Fruit fly (Drosophila melanogaster) whole organism, prepupa: ENCODE measurements around the gene GstD5.

Experiments
- CG11294 ChIP-seq: fragments of 200-800 bp; sonication (Bioruptor generic); IDR thresholded peaks from 2 replicates; pipeline ENCODE4 v1.3.6; 2022; ENCODE audit warnings: missing biosample characterization, missing genetic modification characterization
- CG11762 ChIP-seq: fragments of 200-800 bp; sonication (Bioruptor generic); optimal IDR thresholded peaks from 3 replicates; lab custom pipeline; 2016; ENCODE audit warnings: missing biosample characterization, missing genetic modification characterization; ENCODE audit not compliant: insufficient read depth
- CG11902 ChIP-seq: fragments of 200-800 bp; sonication (Bioruptor generic); optimal IDR thresholded peaks from 3 replicates; lab custom pipeline; 2016; ENCODE audit warnings: missing biosample characterization, missing genetic modification characterization
- CG15336 ChIP-seq: fragments of 200-800 bp; sonication (Bioruptor generic); IDR thresholded peaks from 2 replicates; pipeline ENCODE4 v1.3.6; 2022; ENCODE audit warnings: missing biosample characterization, missing genetic modification characterization
- CG3032 ChIP-seq: fragments of 200-800 bp; optimal IDR thresholded peaks from 2 replicates; lab custom pipeline; 2019; ENCODE audit warnings: missing biosample characterization, mild to moderate bottlenecking, missing genetic modification characterization, moderate library complexity
- CG34406 ChIP-seq: fragments of 200-800 bp; sonication (Bioruptor generic); optimal IDR thresholded peaks from 3 replicates; lab custom pipeline; 2016; ENCODE audit warnings: missing biosample characterization, missing genetic modification characterization
- CG3919 ChIP-seq: fragments of 200-800 bp; sonication (Bioruptor generic); optimal IDR thresholded peaks from 3 replicates; lab custom pipeline; 2016; ENCODE audit warnings: missing biosample characterization, missing genetic modification characterization
- CG4318 ChIP-seq: fragments of 200-800 bp; sonication (Bioruptor generic); optimal IDR thresholded peaks from 3 replicates; lab custom pipeline; 2017; ENCODE audit warnings: missing biosample characterization, mild to moderate bottlenecking, missing genetic modification characterization
- CG6163 ChIP-seq: fragments of 200-800 bp; sonication (Bioruptor generic); IDR thresholded peaks from 3 replicates; pipeline ENCODE4 v1.3.6; 2022; ENCODE audit warnings: missing biosample characterization, missing genetic modification characterization
- CG6276 ChIP-seq: fragments of 200-800 bp; sonication (Bioruptor generic); optimal IDR thresholded peaks from 2 replicates; lab custom pipeline; 2017; ENCODE audit warnings: missing biosample characterization, mild to moderate bottlenecking, missing genetic modification characterization
- CG6808 ChIP-seq: fragments of 200-800 bp; sonication (Bioruptor generic); optimal IDR thresholded peaks from 3 replicates; lab custom pipeline; 2017; ENCODE audit warnings: missing biosample characterization, missing genetic modification characterization, mild to moderate bottlenecking, moderate library complexity, missing genetic modification reagents
- CG8119 ChIP-seq: fragments of 200-800 bp; sonication (Bioruptor generic); IDR thresholded peaks from 3 replicates; pipeline ENCODE4 v1.3.6; 2022; ENCODE audit warnings: missing biosample characterization, missing genetic modification characterization
- CG8319 ChIP-seq: fragments of 200-800 bp; sonication (Bioruptor generic); optimal IDR thresholded peaks from 3 replicates; lab custom pipeline; 2016; ENCODE audit warnings: missing biosample characterization, missing genetic modification characterization
- CG9139 ChIP-seq: fragments of 200-800 bp; sonication (Bioruptor generic); optimal IDR thresholded peaks from 3 replicates; lab custom pipeline; 2017; ENCODE audit warnings: missing biosample characterization, mild to moderate bottlenecking, missing genetic modification characterization
- Eip78C ChIP-seq: fragments of 200-800 bp; sonication (Bioruptor generic); peaks from one replicate; lab custom pipeline; 2016; ENCODE audit warnings: missing biosample characterization, missing genetic modification characterization
- Eip93F ChIP-seq: fragments of 200-800 bp; sonication (Bioruptor generic); optimal IDR thresholded peaks from 2 replicates; lab custom pipeline; 2016; ENCODE audit warnings: missing biosample characterization, mild to moderate bottlenecking, missing genetic modification characterization
- Ets96B ChIP-seq: fragments of 200-800 bp; optimal IDR thresholded peaks from 2 replicates; lab custom pipeline; 2019; ENCODE audit warnings: missing biosample characterization, mild to moderate bottlenecking, missing genetic modification characterization, moderate library complexity
- Gug ChIP-seq: fragments of 200-800 bp; sonication (Bioruptor generic); IDR thresholded peaks from 2 replicates; pipeline ENCODE4 v1.3.6; 2022; ENCODE audit warnings: missing biosample characterization, missing genetic modification characterization
- Hr38 ChIP-seq: sonication (Bioruptor generic); optimal IDR thresholded peaks from 2 replicates; lab custom pipeline; 2016; ENCODE audit warnings: missing biosample characterization, missing genetic modification characterization
- Hr39 ChIP-seq: fragments of 200-800 bp; sonication (Bioruptor generic); optimal IDR thresholded peaks from 2 replicates; lab custom pipeline; 2016; ENCODE audit warnings: missing biosample characterization, missing genetic modification characterization
- Hr4 ChIP-seq: fragments of 200-800 bp; sonication (Bioruptor generic); optimal IDR thresholded peaks from 3 replicates; lab custom pipeline; 2016; ENCODE audit warnings: missing biosample characterization, missing genetic modification characterization
- Lpt ChIP-seq: fragments of 200-800 bp; sonication (Bioruptor generic); optimal IDR thresholded peaks from 3 replicates; lab custom pipeline; 2016; ENCODE audit warnings: missing biosample characterization, missing genetic modification characterization
- OdsH ChIP-seq: fragments of 200-800 bp; sonication (Bioruptor generic); optimal IDR thresholded peaks from 3 replicates; lab custom pipeline; 2016; ENCODE audit warnings: missing biosample characterization, missing genetic modification characterization
- Sox102F ChIP-seq: fragments of 200-800 bp; sonication (Bioruptor generic); optimal IDR thresholded peaks from 2 replicates; lab custom pipeline; 2016; ENCODE audit warnings: missing biosample characterization, mild to moderate bottlenecking, missing genetic modification characterization
- Sox14 ChIP-seq: fragments of 200-800 bp; sonication (Bioruptor generic); optimal IDR thresholded peaks from 3 replicates; lab custom pipeline; 2016; ENCODE audit warnings: missing biosample characterization, missing genetic modification characterization
- Sox15 ChIP-seq: fragments of 200-800 bp; sonication (Bioruptor generic); optimal IDR thresholded peaks from 3 replicates; lab custom pipeline; 2016; ENCODE audit warnings: missing biosample characterization, missing genetic modification characterization
- achi ChIP-seq: fragments of 200-800 bp; sonication (Bioruptor generic); optimal IDR thresholded peaks from 3 replicates; lab custom pipeline; 2016; ENCODE audit warnings: missing biosample characterization, missing genetic modification characterization
- acj6 ChIP-seq: fragments of 200-800 bp; sonication (Bioruptor generic); optimal IDR thresholded peaks from 3 replicates; lab custom pipeline; 2016; ENCODE audit warnings: missing biosample characterization, missing genetic modification characterization
- cyc ChIP-seq: fragments of 200-800 bp; sonication (Bioruptor generic); optimal IDR thresholded peaks from 3 replicates; lab custom pipeline; 2016; ENCODE audit warnings: missing biosample characterization, missing genetic modification characterization
- dac ChIP-seq: fragments of 200-800 bp; sonication (Bioruptor generic); optimal IDR thresholded peaks from 2 replicates; lab custom pipeline; 2017; ENCODE audit warnings: missing biosample characterization, mild to moderate bottlenecking, missing genetic modification characterization
- dsx ChIP-seq: fragments of 200-800 bp; optimal IDR thresholded peaks from 3 replicates; lab custom pipeline; 2019; ENCODE audit warnings: missing biosample characterization, mild to moderate bottlenecking, missing genetic modification characterization, moderate library complexity; ENCODE audit not compliant: poor library complexity, severe bottlenecking
- eg ChIP-seq: fragments of 200-800 bp; sonication (Bioruptor generic); IDR thresholded peaks from 3 replicates; pipeline ENCODE4 v1.3.6; 2022; ENCODE audit warnings: missing biosample characterization, missing genetic modification characterization
- fd59A ChIP-seq: fragments of 200-800 bp; sonication (Bioruptor generic); optimal IDR thresholded peaks from 2 replicates; lab custom pipeline; 2017; ENCODE audit warnings: missing biosample characterization, mild to moderate bottlenecking, missing genetic modification characterization, missing genetic modification reagents
- fd85E ChIP-seq: fragments of 200-800 bp; sonication (Bioruptor generic); optimal IDR thresholded peaks from 3 replicates; lab custom pipeline; 2016; ENCODE audit warnings: missing biosample characterization, missing genetic modification characterization
- fkh ChIP-seq: fragments of 200-800 bp; sonication (Bioruptor generic); optimal IDR thresholded peaks from 3 replicates; lab custom pipeline; 2017; ENCODE audit warnings: missing biosample characterization, mild to moderate bottlenecking, missing genetic modification characterization, moderate library complexity
- pdm3 ChIP-seq: fragments of 200-800 bp; sonication (Bioruptor generic); optimal IDR thresholded peaks from 3 replicates; lab custom pipeline; 2016; ENCODE audit warnings: missing biosample characterization, missing genetic modification characterization
- spab ChIP-seq: fragments of 200-800 bp; sonication (Bioruptor generic); optimal IDR thresholded peaks from 2 replicates; lab custom pipeline; 2017; ENCODE audit warnings: missing biosample characterization, mild to moderate bottlenecking, missing genetic modification characterization, missing genetic modification reagents
- ss ChIP-seq, 2 experiments: fragments of 200-800 bp; sonication (Bioruptor generic); optimal IDR thresholded peaks; 2 replicates in 1 of 2; 3 replicates in 1 of 2; lab custom pipeline; 2017 to 2018; ENCODE audit warnings: mild to moderate bottlenecking in 2 of 2, missing biosample characterization in 2 of 2, missing genetic modification characterization in 2 of 2, moderate library complexity in 1 of 2
- svp ChIP-seq: fragments of 200-800 bp; sonication (Bioruptor generic); peaks from one replicate; lab custom pipeline; 2016; ENCODE audit warnings: missing biosample characterization, missing genetic modification characterization
- topi ChIP-seq: fragments of 200-800 bp; sonication (Bioruptor generic); optimal IDR thresholded peaks from 3 replicates; lab custom pipeline; 2016; ENCODE audit warnings: missing biosample characterization, missing genetic modification characterization
- vri ChIP-seq: fragments of 200-800 bp; sonication (Bioruptor generic); optimal IDR thresholded peaks from 3 replicates; lab custom pipeline; 2016; ENCODE audit warnings: missing biosample characterization, mild to moderate bottlenecking, missing genetic modification characterization

Gene GstD5

DNA sequence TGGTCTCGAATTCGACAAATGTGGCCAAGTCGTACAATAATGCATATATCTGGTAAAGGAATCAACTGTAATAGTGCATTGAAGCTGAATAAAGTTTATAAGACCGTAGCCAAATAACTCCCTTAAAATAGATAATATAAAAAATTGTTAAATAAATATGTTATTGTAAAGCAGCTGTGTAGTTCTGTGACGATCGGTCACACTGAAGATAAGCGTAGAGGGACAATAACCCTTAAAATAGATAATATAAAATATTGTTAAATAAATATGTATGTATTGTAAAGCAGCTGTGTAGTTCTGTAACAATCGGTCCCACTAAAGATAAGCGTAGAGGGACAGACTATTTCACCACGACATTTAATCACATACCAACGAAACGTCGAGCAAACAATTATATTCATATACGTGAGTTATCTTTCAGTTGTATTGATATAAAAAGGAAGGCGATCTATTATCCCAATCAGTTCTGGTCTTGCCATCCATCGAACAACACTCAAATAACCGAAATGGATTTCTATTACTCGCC lies at the start of gene GstD5:
Gene GstD5, plus strand, starts transcription at position 476 of the 526 bp plus-strand sequence.
- TF ChIP-seq cyc (GFP tag; lab: Kevin White, UChicago) (no peak), Hr39 (GFP tag; lab: Kevin White, UChicago) (no peak), Hr38 (GFP tag; lab: Kevin White, UChicago) (no peak), dac (GFP tag; lab: Kevin White, UChicago) (no peak), Eip78C (GFP tag; lab: Kevin White, UChicago) (peak; percentile 6), CG11902 (no peak), fkh (GFP tag; lab: Kevin White, UChicago) (peak; percentile 23)

- peak; percentile 82 for TF ChIP-seq svp (GFP tag; lab: Kevin White, UChicago)
- TF ChIP-seq fd59A (GFP tag; lab: Kevin White, UChicago): no peak
- TF ChIP-seq CG11294 (GFP tag; lab: Robert Waterston, UW): no peak
- no peak for TF ChIP-seq Lpt
- no peak for TF ChIP-seq fd85E (GFP tag; lab: Kevin White, UChicago)
Measured at dm6 chr3R:12326855-12327254, 48.7 kb upstream of the GstD5 start.

DNA sequence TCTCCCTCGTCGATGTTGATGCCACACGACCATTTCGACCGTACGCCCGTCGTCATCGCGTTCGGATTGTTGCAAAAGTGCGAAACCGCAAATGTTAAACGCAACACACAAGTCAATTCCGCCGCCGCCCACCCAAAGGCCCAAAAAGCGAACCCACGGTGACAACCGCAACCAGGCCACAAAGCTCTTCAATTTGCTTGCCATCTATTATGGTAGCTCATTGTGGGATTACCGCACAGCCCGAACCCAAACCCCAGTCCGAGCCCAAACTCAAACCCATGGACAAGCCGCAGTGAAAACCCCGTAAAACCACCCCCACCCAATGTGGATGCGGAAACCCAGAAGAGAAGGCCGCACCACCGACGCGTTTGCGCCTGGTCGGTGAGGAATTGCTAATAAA lies 45.7 kb upstream of the GstD5 start:
- no peak for TF ChIP-seq Lpt
- TF ChIP-seq CG6163 (GFP tag; lab: Robert Waterston, UW): no peak
- no peak for TF ChIP-seq CG4318 (GFP tag; lab: Kevin White, UChicago)
- no peak for TF ChIP-seq Eip93F (GFP tag; lab: Kevin White, UChicago)
- no peak for TF ChIP-seq Hr4

DNA sequence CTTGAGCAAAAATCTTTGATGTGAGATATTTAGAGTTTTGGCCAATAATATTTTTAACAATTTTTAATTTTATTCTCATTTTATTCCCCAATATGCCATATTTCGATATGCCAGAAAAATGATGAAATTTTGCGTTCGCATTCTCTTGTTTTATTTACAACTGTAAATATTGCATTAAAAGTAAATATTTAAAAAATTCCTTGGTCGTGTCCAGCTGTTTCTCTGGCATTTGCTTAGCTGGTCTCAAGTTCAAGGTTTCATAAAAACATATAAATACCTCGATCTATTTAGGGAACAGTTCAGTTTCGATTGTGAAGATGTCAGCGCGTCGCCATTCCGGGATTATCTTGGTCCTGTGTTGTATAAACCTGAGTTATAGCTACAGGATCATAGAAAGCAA lies 34.2 kb upstream of the GstD5 start, which contains the start of gene Sgsf:
Gene Sgsf, plus strand, starts transcription at position 301 of the 400 bp plus-strand sequence.
- TF ChIP-seq Gug (GFP tag; lab: Robert Waterston, UW) (no peak), fd59A (GFP tag; lab: Kevin White, UChicago) (no peak), Sox15 (GFP tag; lab: Kevin White, UChicago) (no peak), pdm3 (GFP tag; lab: Kevin White, UChicago) (no peak), acj6 (GFP tag; lab: Kevin White, UChicago) (no peak), vri (GFP tag; lab: Kevin White, UChicago) (peak; percentile 30)
- TF ChIP-seq, all 60 proteins: peak for 1

- TF ChIP-seq achi (no peak), CG9139 (GFP tag; lab: Kevin White, UChicago) (no peak), fkh (GFP tag; lab: Kevin White, UChicago) (no peak), CG3919 (GFP tag; lab: Kevin White, UChicago) (no peak), CG8119 (GFP tag; lab: Robert Waterston, UW) (no peak), CG6808 (no peak), Eip78C (GFP tag; lab: Kevin White, UChicago) (peak; percentile 68), Lpt (no peak), CG4318 (GFP tag; lab: Kevin White, UChicago) (no peak), acj6 (GFP tag; lab: Kevin White, UChicago) (no peak), dac (GFP tag; lab: Kevin White, UChicago) (no peak), fd59A (GFP tag; lab: Kevin White, UChicago) (no peak), CG3032 (tag; lab: Kevin White, UChicago) (no peak), CG34406 (GFP tag; lab: Kevin White, UChicago) (no peak), OdsH (no peak), Sox102F (peak; percentile 15), CG6276 (no peak), Ets96B (tag; lab: Kevin White, UChicago) (no peak), Sox14 (GFP tag; lab: Kevin White, UChicago) (no peak), CG11762 (no peak), CG11902 (no peak), eg (GFP tag; lab: Robert Waterston, UW) (no peak), Hr4 (no peak), spab (no peak), CG15336 (no peak), CG6163 (GFP tag; lab: Robert Waterston, UW) (no peak), dsx (GFP tag; lab: Kevin White, UChicago) (no peak), CG11294 (GFP tag; lab: Robert Waterston, UW) (no peak), ss (GFP tag; optimal IDR thresholded peaks at IDR 0.05; lab: Kevin White, UChicago) (no peak), topi (GFP tag; lab: Kevin White, UChicago) (peak; percentile 45), CG8319 (GFP tag; lab: Kevin White, UChicago) (no peak), cyc (GFP tag; lab: Kevin White, UChicago) (peak; percentile 30)
Measured at dm6 chr3R:12344914-12345549, 30.5 kb upstream of the GstD5 start.
